Fruit fly (Drosophila melanogaster): ENCODE measurements around the gene CIAPIN1.

Gene CIAPIN1

dm6 chr2L:15067832-15068231 lies 29.2 kb upstream of the CIAPIN1 start (continued):
- peak; percentile 4 for TF ChIP-seq bcd (GFP tag; optimal IDR thresholded peaks at IDR 0.05)
- no peak for TF ChIP-seq hkb (optimal IDR thresholded peaks at IDR 0.05)
- TF ChIP-seq hkb (GFP tag; IDR thresholded peaks at IDR 0.05): no peak
- peak; percentile 58 for TF ChIP-seq CG17359 (tag; optimal IDR thresholded peaks at IDR 0.05)
- peak; percentile 8 for TF ChIP-seq Meics (GFP tag; optimal IDR thresholded peaks at IDR 0.05)
- TF ChIP-seq hbn (GFP tag; IDR thresholded peaks at IDR 0.05; ENCODE audit: partially characterized antibody): peak; percentile 85
- no peak for TF ChIP-seq CG18262 (tag; optimal IDR thresholded peaks at IDR 0.05)
- TF ChIP-seq CG11247 (GFP tag; IDR thresholded peaks at IDR 0.05): no peak
- TF ChIP-seq sd (tag; optimal IDR thresholded peaks at IDR 0.05): no peak
- no peak for TF ChIP-seq gce (GFP tag; IDR thresholded peaks at IDR 0.05)
- TF ChIP-seq CG2129 (GFP tag; IDR thresholded peaks at IDR 0.05; ENCODE audit: partially characterized antibody): peak; percentile 36; the same call in 1 of the 2 replicates
- no peak for TF ChIP-seq fd64A (GFP tag; optimal IDR thresholded peaks at IDR 0.05)
- no peak for TF ChIP-seq lov (optimal IDR thresholded peaks at IDR 0.05)
- no peak for TF ChIP-seq lov (GFP tag; IDR thresholded peaks at IDR 0.05)
- TF ChIP-seq nom (GFP tag; optimal IDR thresholded peaks at IDR 0.05): no peak
- no peak for TF ChIP-seq NFAT (GFP tag; IDR thresholded peaks at IDR 0.05)
- no peak for TF ChIP-seq sqz (GFP tag; optimal IDR thresholded peaks at IDR 0.05)
- TF ChIP-seq CG10274 (GFP tag; optimal IDR thresholded peaks at IDR 0.05): no peak
- peak; percentile 16 for TF ChIP-seq pho (GFP tag; optimal IDR thresholded peaks at IDR 0.05)
- TF ChIP-seq fd96Cb (tag; optimal IDR thresholded peaks at IDR 0.05): no peak
- TF ChIP-seq pita (GFP tag; optimal IDR thresholded peaks at IDR 0.05): no peak
- peak; percentile 5 for TF ChIP-seq CG4424 (GFP tag; optimal IDR thresholded peaks at IDR 0.05)
- peak; percentile 34 for TF ChIP-seq CG8290 (GFP tag; optimal IDR thresholded peaks at IDR 0.05)
- TF ChIP-seq CG8290 (tag; optimal IDR thresholded peaks at IDR 0.05): peak in 1 of 2 experiments; percentile 86
- no peak for TF ChIP-seq sima (GFP tag; optimal IDR thresholded peaks at IDR 0.05)
- TF ChIP-seq h (optimal IDR thresholded peaks at IDR 0.05): no peak
- TF ChIP-seq CG6765 (GFP tag; optimal IDR thresholded peaks at IDR 0.05): no peak
- TF ChIP-seq croc (GFP tag; conservative IDR thresholded peaks at IDR 0.05): no peak
- no peak for TF ChIP-seq lola (GFP tag; optimal IDR thresholded peaks at IDR 0.05)
- peak; percentile 34 for TF ChIP-seq CHES-1-like (GFP tag; optimal IDR thresholded peaks at IDR 0.05)
- 0 out of 2 replicates have a peak, but pooled peaks have one; percentile 33 for TF ChIP-seq nerfin-2 (GFP tag; IDR thresholded peaks at IDR 0.05; ENCODE audit: partially characterized antibody)
- TF ChIP-seq bigmax (GFP tag; optimal IDR thresholded peaks at IDR 0.05): peak; percentile 99
- no peak for TF ChIP-seq otp (GFP tag; IDR thresholded peaks at IDR 0.05)
- no peak for TF ChIP-seq CG6272 (GFP tag; IDR thresholded peaks at IDR 0.05)
- peak; percentile 92 for TF ChIP-seq CG1603 (tag; optimal IDR thresholded peaks at IDR 0.05)
- peak; percentile 69 for TF ChIP-seq pfk (GFP tag; optimal IDR thresholded peaks at IDR 0.05)
- peak; percentile 97 for TF ChIP-seq HmgZ (tag; optimal IDR thresholded peaks at IDR 0.05)
- TF ChIP-seq CG7271 (tag; optimal IDR thresholded peaks at IDR 0.05): peak; percentile 45
- no peak for TF ChIP-seq crol (GFP tag; IDR thresholded peaks at IDR 0.05)
- TF ChIP-seq CG33213 (GFP tag; optimal IDR thresholded peaks at IDR 0.05): peak; percentile 49
- no peak for TF ChIP-seq luna (GFP tag; optimal IDR thresholded peaks at IDR 0.05)
- no peak for TF ChIP-seq CG31388 (GFP tag; optimal IDR thresholded peaks at IDR 0.05)
- TF ChIP-seq E2f2 (GFP tag; IDR thresholded peaks at IDR 0.05): peak; percentile 100
- TF ChIP-seq Ets97D (GFP tag; optimal IDR thresholded peaks at IDR 0.05): peak; percentile 94
- TF ChIP-seq HLH4C (GFP tag; IDR thresholded peaks at IDR 0.05; ENCODE audit: partially characterized antibody): peak; percentile 60; the same call in 2 of the 3 replicates
- peak; percentile 15 for TF ChIP-seq Nf-YB (GFP tag; optimal IDR thresholded peaks at IDR 0.05)
- no peak for TF ChIP-seq ac (GFP tag; optimal IDR thresholded peaks at IDR 0.05)
- no peak for TF ChIP-seq CG7357 (GFP tag; IDR thresholded peaks at IDR 0.05)
- TF ChIP-seq CG16863 (GFP tag; optimal IDR thresholded peaks at IDR 0.05): no peak
- TF ChIP-seq CG5180 (GFP tag; optimal IDR thresholded peaks at IDR 0.05): no peak
- peak; percentile 38 for TF ChIP-seq tx (GFP tag; optimal IDR thresholded peaks at IDR 0.05)
- TF ChIP-seq HLH54F (GFP tag; optimal IDR thresholded peaks at IDR 0.05): peak; percentile 25
